Worm (Caenorhabditis elegans): ENCODE data around the gene acbp-5.
A peak's percentile ranks its signal among the peaks of the same experiment; 100 is the strongest.

acbp-5 gene

ce11 chrIII:13606016-13606530 lies 35.4 kb downstream of the acbp-5 start, which contains the start of gene act-5 (continued):
- 0 out of 2 replicates have a peak, but pooled peaks have one; percentile 31 for TF ChIP-seq mdt-29 (GFP tag; IDR thresholded peaks at IDR 0.05)
- TF ChIP-seq F49E8.2 (tag; optimal IDR thresholded peaks at IDR 0.05; ENCODE audit: borderline replicate concordance): no peak
- no peak for TF ChIP-seq cey-2 (tag; optimal IDR thresholded peaks at IDR 0.05; ENCODE audit: borderline replicate concordance, insufficient read depth)
- peak; percentile 91 for TF ChIP-seq pqm-1 (tag; optimal IDR thresholded peaks at IDR 0.05)
- no peak for TF ChIP-seq ceh-82 (tag; optimal IDR thresholded peaks at IDR 0.05)
- TF ChIP-seq ceh-28 (tag; optimal IDR thresholded peaks at IDR 0.05): no peak
- no peak for TF ChIP-seq unc-39 (tag; optimal IDR thresholded peaks at IDR 0.05)
- TF ChIP-seq unc-130 (GFP tag; optimal IDR thresholded peaks at IDR 0.05): no peak
- no peak for TF ChIP-seq aly-2 (tag; optimal IDR thresholded peaks at IDR 0.05)
- no peak for TF ChIP-seq lir-3 (tag; optimal IDR thresholded peaks at IDR 0.05)
- TF ChIP-seq ceh-62 (tag; optimal IDR thresholded peaks at IDR 0.05): no peak
- TF ChIP-seq dpl-1 (GFP tag; optimal IDR thresholded peaks at IDR 0.05): no peak
- peak; percentile 87 for TF ChIP-seq hlh-11 (tag; optimal IDR thresholded peaks at IDR 0.05)
- no peak for TF ChIP-seq Y75B8A.6 (GFP tag; IDR thresholded peaks at IDR 0.05)
- TF ChIP-seq tra-1 (GFP tag; IDR thresholded peaks at IDR 0.05): peak; percentile 61; the same call in 1 of the 2 replicates
- no peak for TF ChIP-seq zfp-3 (GFP tag; conservative IDR thresholded peaks at IDR 0.05)
- no peak for TF ChIP-seq madf-5 (GFP tag; IDR thresholded peaks at IDR 0.05)
- TF ChIP-seq ztf-11 (tag; optimal IDR thresholded peaks at IDR 0.05): no peak
- TF ChIP-seq nhr-10 (tag; optimal IDR thresholded peaks at IDR 0.05): peak; percentile 51
- peak; percentile 79 for TF ChIP-seq dve-1 (tag; optimal IDR thresholded peaks at IDR 0.05; ENCODE audit: insufficient read depth)
- no peak for TF ChIP-seq egl-27 (tag; optimal IDR thresholded peaks at IDR 0.05)
- TF ChIP-seq madf-9 (GFP tag; conservative IDR thresholded peaks at IDR 0.05): no peak
- TF ChIP-seq spr-1 (tag; optimal IDR thresholded peaks at IDR 0.05): no peak
- peak in 1 of 2 experiments; percentile 93 for TF ChIP-seq unc-62 (GFP tag; optimal IDR thresholded peaks at IDR 0.05 in 1 of 2)
- TF ChIP-seq unc-62 (tag; optimal IDR thresholded peaks at IDR 0.05): no peak
- TF ChIP-seq nhr-237 (tag; optimal IDR thresholded peaks at IDR 0.05): no peak
- peak; percentile 14 for TF ChIP-seq lin-13 (GFP tag; optimal IDR thresholded peaks at IDR 0.05)
- TF ChIP-seq duxl-1 (tag; optimal IDR thresholded peaks at IDR 0.05; ENCODE audit: poor library complexity): no peak
- TF ChIP-seq F10B5.3 (tag; optimal IDR thresholded peaks at IDR 0.05): no peak
- no peak; the same call in 1 of the 2 replicates for TF ChIP-seq Y105C5A.15 (GFP tag; IDR thresholded peaks at IDR 0.05)
- no peak for TF ChIP-seq nhr-76 (tag; optimal IDR thresholded peaks at IDR 0.05)
- peak; percentile 77 for TF ChIP-seq nhr-77 (tag; optimal IDR thresholded peaks at IDR 0.05)
- TF ChIP-seq ceh-20 (GFP tag; IDR thresholded peaks at IDR 0.05): no peak
- TF ChIP-seq lin-38 (GFP tag; IDR thresholded peaks at IDR 0.05): no peak
- TF ChIP-seq pha-4 (GFP tag; IDR thresholded peaks at IDR 0.05): no peak
- peak; percentile 6 for TF ChIP-seq pha-4 (tag; optimal IDR thresholded peaks at IDR 0.05)
- TF ChIP-seq nhr-41 (GFP tag; IDR thresholded peaks at IDR 0.05): no peak; the same call in 1 of the 2 replicates
- peak; percentile 37 for TF ChIP-seq mxl-3 (GFP tag; optimal IDR thresholded peaks at IDR 0.05)
- TF ChIP-seq dmd-6 (GFP tag; IDR thresholded peaks at IDR 0.05): peak; percentile 85
- TF ChIP-seq F26F4.8 (GFP tag; conservative IDR thresholded peaks at IDR 0.05): no peak

- peak; percentile 6 for TF ChIP-seq nhr-111 (GFP tag; optimal IDR thresholded peaks at IDR 0.05)
- peak; percentile 94 for TF ChIP-seq set-16 (GFP tag; IDR thresholded peaks at IDR 0.05)
- TF ChIP-seq F26F4.8 (GFP tag; conservative IDR thresholded peaks at IDR 0.05): 0 out of 2 replicates have a peak, but pooled peaks have one; percentile 6
- TF ChIP-seq tra-1 (GFP tag; IDR thresholded peaks at IDR 0.05): no peak
- 0 out of 2 replicates have a peak, but pooled peaks have one; percentile 63 for TF ChIP-seq F44E2.7 (GFP tag; IDR thresholded peaks at IDR 0.05)
- no peak for TF ChIP-seq Y75B8A.6 (GFP tag; IDR thresholded peaks at IDR 0.05)
- no peak for TF ChIP-seq arid-1 (GFP tag; conservative IDR thresholded peaks at IDR 0.05)
- no peak for TF ChIP-seq lin-1 (GFP tag; IDR thresholded peaks at IDR 0.05)
- TF ChIP-seq spr-3 (GFP tag; optimal IDR thresholded peaks at IDR 0.05): peak; percentile 57
- TF ChIP-seq egl-43 (GFP tag; IDR thresholded peaks at IDR 0.05): peak; percentile 35; the same call in 1 of the 2 replicates
- TF ChIP-seq attf-4 (tag; optimal IDR thresholded peaks at IDR 0.05): no peak
- 0 out of 2 replicates have a peak, but pooled peaks have one; percentile 13 for TF ChIP-seq pha-4 (GFP tag; IDR thresholded peaks at IDR 0.05)
- no peak for TF ChIP-seq pha-4 (tag; optimal IDR thresholded peaks at IDR 0.05)
These were observed 36.7 kb downstream of the acbp-5 start for ce11 chrIII:13604834-13605233.
